Worm (Caenorhabditis elegans): ENCODE measurements around the gene F26A1.4.

Gene F26A1.4

DNA sequence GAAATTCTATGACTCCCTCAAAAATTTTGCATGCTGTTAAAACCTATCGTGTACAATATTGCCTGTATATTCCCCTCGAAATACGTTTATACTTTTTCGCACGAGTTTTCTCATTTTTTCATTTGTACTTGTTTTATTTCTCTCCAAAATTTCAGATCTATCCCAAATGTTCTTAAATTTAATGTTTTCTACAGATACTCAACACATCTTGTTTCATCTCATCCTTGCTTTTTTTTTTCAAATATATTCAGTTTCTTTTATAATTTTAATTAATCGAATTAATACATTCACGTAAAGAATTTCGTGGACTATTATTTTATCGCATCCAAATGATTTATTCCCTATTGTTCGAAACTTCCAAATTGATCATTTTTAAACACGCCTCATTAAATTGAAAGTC, 37.6 kb downstream of the F26A1.4 start, which contains the start of gene C35D10.8:
Gene C35D10.8, plus strand, starts transcription at position 301 of the 400 bp plus-strand sequence.
- TF ChIP-seq unc-3 (GFP tag; conservative IDR thresholded peaks at IDR 0.05) (no peak), unc-3 (tag; optimal IDR thresholded peaks at IDR 0.05) (no peak), ahr-1 (tag; optimal IDR thresholded peaks at IDR 0.05) (no peak), ceh-6 (GFP tag; optimal IDR thresholded peaks at IDR 0.05) (no peak), hlh-6 (tag; optimal IDR thresholded peaks at IDR 0.05) (no peak), lin-11 (tag; optimal IDR thresholded peaks at IDR 0.05) (no peak), lim-6 (tag; optimal IDR thresholded peaks at IDR 0.05) (no peak), ceh-18 (tag; optimal IDR thresholded peaks at IDR 0.05) (no peak), ceh-31 (tag; optimal IDR thresholded peaks at IDR 0.05) (no peak), fkh-6 (tag; optimal IDR thresholded peaks at IDR 0.05) (no peak), mec-3 (tag; optimal IDR thresholded peaks at IDR 0.05; ENCODE audit: borderline replicate concordance) (no peak), pros-1 (tag; optimal IDR thresholded peaks at IDR 0.05) (no peak), ztf-16 (tag; optimal IDR thresholded peaks at IDR 0.05) (no peak)

DNA sequence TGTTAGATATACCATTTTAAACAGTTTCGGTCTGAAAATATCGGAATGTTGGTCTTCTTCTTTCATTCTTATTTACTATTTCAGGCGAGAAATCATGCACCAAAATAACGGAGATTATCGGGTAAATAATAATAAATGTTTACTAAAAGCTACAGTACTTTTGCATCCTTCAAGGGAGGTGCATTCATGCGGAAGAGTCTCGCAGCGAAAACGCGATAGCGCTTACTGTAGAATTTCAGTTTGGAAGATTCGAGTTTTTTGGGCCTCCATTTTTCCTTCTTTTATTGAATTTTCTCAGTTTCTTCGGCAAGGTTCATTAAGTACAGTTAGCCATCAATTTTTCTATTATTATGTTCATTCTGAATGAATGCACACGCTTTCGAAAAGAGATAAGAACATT, 38.8 kb downstream of the F26A1.4 start, which contains the start of gene C35D10.7:
Gene C35D10.7, plus strand, starts transcription at position 85 of the 400 bp plus-strand sequence.
- TF ChIP-seq F13H6.1 (tag; optimal IDR thresholded peaks at IDR 0.05) (no peak), pros-1 (tag; optimal IDR thresholded peaks at IDR 0.05) (no peak), nhr-11 (tag; optimal IDR thresholded peaks at IDR 0.05) (no peak)

DNA sequence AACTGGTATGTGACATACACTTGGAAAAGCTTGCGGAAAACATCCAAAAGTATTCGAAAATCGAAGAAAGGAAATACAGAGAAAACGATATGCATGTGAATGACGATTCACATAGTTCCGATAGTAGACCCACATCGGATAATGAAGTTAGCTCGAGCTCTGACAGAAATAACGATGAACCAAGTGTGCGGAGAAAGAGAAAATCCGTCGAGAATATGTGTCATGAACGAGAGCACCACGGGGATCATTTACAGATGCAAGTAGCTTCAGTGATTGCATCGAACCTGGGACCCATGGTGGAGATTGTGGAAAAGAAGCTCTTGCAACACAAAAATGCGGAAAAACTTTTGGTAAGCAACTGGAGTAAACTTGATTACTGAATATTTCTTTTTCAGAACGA, 39.7 kb downstream of the F26A1.4 start:
- no peak for TF ChIP-seq npax-4 (tag; optimal IDR thresholded peaks at IDR 0.05)
- TF ChIP-seq fkh-10 (GFP tag; optimal IDR thresholded peaks at IDR 0.05), result no peak

DNA sequence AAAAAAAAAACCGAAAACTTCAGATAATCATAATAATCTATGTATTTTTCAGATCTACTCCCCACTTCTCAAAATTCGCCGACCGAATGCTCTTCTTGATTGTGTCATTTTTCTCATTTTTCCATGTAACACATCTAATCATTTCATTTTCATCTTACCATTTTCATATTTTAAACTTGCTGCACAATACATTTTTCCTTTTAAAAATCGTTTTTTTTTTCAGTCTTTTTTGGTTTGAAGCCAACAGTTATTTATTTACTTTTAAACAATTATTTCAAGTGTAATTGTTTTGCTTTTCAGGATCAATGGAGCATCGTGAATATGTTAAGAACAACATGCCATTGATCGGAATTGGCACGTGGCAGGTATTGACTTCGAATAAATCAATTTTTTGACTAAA, 41.7 kb downstream of the F26A1.4 start, which contains the start of gene C35D10.6:
Gene C35D10.6, plus strand, starts transcription at position 301 of the 400 bp plus-strand sequence.
- TF ChIP-seq rnt-1 (tag; optimal IDR thresholded peaks at IDR 0.05), result no peak
- no peak for TF ChIP-seq gmeb-2 (tag; optimal IDR thresholded peaks at IDR 0.05)
- TF ChIP-seq Y22D7AL.16 (tag; optimal IDR thresholded peaks at IDR 0.05), result no peak

DNA sequence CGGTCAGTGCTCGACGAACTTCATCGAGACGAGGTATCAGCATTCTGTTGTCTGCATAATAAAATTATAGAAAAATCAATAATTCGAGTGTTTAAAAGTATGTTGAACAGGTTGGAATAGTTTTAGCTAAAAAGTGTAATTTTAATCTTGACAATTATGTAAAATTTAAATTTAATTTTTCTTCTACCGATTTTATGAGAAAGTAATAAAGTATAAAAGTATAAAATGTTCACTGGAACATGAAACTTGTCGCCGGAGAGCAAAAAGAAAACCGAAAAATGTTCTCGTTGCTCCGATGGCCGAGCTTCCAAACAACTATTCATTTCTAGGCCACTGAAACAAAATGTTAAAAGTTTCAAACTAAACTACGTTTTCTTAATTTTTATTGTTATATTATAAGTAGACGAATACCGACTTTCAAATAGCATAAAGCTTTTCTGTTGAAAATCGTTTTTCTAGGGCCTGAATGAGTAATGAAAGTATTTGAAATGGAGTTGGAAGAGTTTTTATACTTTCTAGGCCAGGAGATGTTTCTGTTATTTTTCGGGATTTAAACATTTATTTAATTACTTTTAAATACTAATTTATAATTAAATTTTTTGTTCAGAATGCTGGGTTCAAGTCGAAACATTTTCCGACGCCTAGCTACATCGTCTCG, 44.5 kb downstream of the F26A1.4 start, which contains the start of the genes C35D10.10 and C35D10.5:
Gene C35D10.10, minus strand, starts transcription at position 51 of the 658 bp plus-strand sequence.
Gene C35D10.5, plus strand, starts transcription at position 608 of the 658 bp plus-strand sequence.
- TF ChIP-seq elt-2 (tag; optimal IDR thresholded peaks at IDR 0.05), result peak; percentile 13
- TF ChIP-seq unc-3 (GFP tag; conservative IDR thresholded peaks at IDR 0.05), result no peak
- no peak for TF ChIP-seq unc-3 (tag; optimal IDR thresholded peaks at IDR 0.05)
- TF ChIP-seq tbx-7 (tag; optimal IDR thresholded peaks at IDR 0.05), result peak; percentile 28
- TF ChIP-seq zip-5 (tag; optimal IDR thresholded peaks at IDR 0.05), result peak; percentile 31
- TF ChIP-seq ets-4 (tag; optimal IDR thresholded peaks at IDR 0.05), result peak; percentile 83
- TF ChIP-seq pqm-1 (tag; optimal IDR thresholded peaks at IDR 0.05), result no peak
- TF ChIP-seq ceh-31 (tag; optimal IDR thresholded peaks at IDR 0.05), result peak; percentile 37
- TF ChIP-seq ceh-2 (tag; optimal IDR thresholded peaks at IDR 0.05), result peak; percentile 66

DNA sequence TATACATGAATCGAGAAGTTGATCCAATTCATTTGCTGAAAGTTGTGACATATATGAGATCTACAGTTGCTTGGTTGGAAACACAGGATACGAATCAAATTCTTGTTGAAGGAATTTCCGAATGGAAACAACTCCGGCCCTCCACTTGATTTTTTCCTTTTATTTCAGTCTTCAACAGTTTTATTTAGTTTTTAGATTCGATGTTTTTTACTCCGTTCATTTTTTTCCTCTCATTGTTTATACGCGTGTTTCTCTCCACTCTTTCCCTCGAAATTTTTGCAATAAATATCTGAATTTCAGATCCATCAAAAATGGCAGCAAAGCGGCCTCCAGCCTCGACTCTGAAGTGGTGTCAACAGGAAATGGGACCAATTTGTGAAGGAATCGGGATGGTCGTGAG, 45.8 kb downstream of the F26A1.4 start, which contains the start of gene coq-8:
Gene coq-8, plus strand, starts transcription at position 301 of the 400 bp plus-strand sequence.
- TF ChIP-seq unc-86 (tag; optimal IDR thresholded peaks at IDR 0.05) (no peak), ceh-19 (GFP tag; optimal IDR thresholded peaks at IDR 0.05) (no peak), syd-9 (tag; optimal IDR thresholded peaks at IDR 0.05) (no peak), zip-5 (tag; optimal IDR thresholded peaks at IDR 0.05) (no peak), nhr-11 (tag; optimal IDR thresholded peaks at IDR 0.05) (no peak), tbx-7 (tag; optimal IDR thresholded peaks at IDR 0.05) (no peak), hlh-13 (GFP tag; optimal IDR thresholded peaks at IDR 0.05) (no peak), npax-4 (tag; optimal IDR thresholded peaks at IDR 0.05) (no peak), sox-2 (GFP tag; IDR thresholded peaks at IDR 0.05) (no peak), ceh-24 (tag; optimal IDR thresholded peaks at IDR 0.05) (no peak), nhr-232 (tag; optimal IDR thresholded peaks at IDR 0.05) (no peak)
